Worm (Caenorhabditis elegans): ENCODE data around the gene F18E3.12.

F18E3.12 gene

DNA sequence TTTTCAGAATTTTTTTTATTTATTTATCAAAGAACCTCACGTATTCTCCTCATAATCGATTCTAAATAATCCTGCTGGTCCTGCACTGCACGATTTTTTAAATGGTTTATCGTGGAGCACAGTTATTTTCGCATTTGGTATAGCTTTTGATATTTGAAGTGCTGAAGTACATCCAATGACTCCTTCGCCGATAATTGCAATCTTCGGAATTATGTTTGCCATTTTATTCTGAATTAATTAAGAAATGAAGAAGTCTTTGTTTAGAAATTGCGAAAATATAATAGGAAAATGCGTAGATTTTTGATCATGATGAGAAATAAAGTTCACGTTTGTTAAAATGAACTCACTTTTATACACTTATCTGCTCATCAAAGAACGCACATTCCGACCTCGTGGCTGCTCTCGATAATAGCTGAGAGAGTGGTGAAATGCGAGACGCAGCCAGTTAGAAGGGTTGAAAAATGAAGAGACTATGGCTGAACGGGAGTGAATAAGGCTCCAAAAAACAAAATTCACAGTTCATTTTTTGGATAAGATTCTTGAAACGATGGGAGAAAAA is 20.1 kb downstream of the F18E3.12 start:
- TF ChIP-seq cog-1 (tag; optimal IDR thresholded peaks at IDR 0.05) (no peak), tab-1 (GFP tag; IDR thresholded peaks at IDR 0.05) (no peak)

DNA sequence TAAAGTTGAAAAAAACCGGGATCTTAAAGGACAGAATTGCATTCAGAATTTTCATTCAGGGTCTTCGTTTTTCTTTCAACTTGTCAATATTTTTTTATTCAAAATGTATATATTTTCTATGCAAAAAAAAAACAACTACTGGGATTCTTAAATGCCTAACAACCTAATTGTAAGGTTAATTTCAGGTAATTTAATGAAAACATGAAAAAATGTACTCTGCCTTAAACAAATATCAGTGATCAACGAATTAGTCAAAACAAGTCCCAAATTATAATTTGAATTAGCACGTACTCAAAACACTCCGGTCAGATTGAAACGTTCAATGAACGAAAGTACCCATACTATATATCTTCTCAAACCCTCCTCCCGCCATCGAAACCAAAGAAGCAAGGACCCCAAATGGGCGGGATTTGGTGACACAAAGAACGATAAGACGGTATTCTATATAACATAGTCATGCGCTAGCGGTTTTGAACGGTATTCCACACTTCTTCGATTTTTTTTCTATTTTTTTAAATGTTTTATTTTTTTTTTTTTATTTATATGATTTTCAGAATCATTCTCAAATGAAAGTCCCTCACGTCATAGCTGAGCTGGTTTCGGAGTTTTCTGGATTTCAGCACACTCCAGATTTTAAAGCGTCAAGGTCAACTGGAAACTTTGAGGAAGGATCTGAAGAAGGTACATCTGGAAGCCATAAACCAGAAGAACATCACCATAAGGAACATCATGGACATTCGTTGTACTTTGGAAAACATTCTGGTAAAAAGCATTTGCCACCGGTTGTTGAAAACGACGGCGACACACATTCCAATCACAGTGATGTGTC is 20.8 kb downstream of the F18E3.12 start, which contains the start of the genes ddo-2 and F25E5.8:
Gene ddo-2 (minus strand): TSS at position 330 of the 829 bp plus-strand sequence.
Gene F25E5.8 (plus strand): TSS at position 555 of the 829 bp plus-strand sequence.
- TF ChIP-seq med-1 (GFP tag; optimal IDR thresholded peaks at IDR 0.05; ENCODE audit: insufficient read depth) (no peak), T22C8.4 (GFP tag; IDR thresholded peaks at IDR 0.05) (no peak), cog-1 (tag; optimal IDR thresholded peaks at IDR 0.05) (no peak), tab-1 (GFP tag; IDR thresholded peaks at IDR 0.05) (no peak), klf-2 (GFP tag; conservative IDR thresholded peaks at IDR 0.05) (no peak), flt-1 (GFP tag; IDR thresholded peaks at IDR 0.05) (no peak), ztf-29 (GFP tag; IDR thresholded peaks at IDR 0.05) (no peak), ztf-23 (GFP tag; IDR thresholded peaks at IDR 0.05) (no peak), ref-1 (GFP tag; conservative IDR thresholded peaks at IDR 0.05) (no peak)

DNA sequence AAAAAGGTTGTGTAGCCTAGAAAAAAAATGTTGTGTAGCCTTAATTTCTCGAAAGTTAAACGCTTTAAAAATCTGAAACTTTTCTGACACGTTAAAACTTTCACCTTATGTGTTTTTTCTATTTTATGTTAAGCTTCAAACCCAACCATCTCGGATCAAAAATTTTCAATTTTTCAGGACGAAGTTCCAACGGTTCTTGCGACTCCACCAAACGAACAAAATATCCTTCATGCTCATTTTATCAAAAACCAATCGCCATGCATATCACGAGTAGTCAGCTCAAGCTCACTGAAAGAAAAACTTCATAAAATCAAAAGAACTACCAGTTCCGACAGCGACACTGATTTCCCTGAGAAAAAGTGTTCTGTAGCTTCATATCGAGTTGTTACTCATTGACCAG is 21.7 kb downstream of the F18E3.12 start:
- TF ChIP-seq ztf-23 (GFP tag; IDR thresholded peaks at IDR 0.05): no peak
- TF ChIP-seq flt-1 (GFP tag; IDR thresholded peaks at IDR 0.05): no peak
- no peak for TF ChIP-seq ztf-29 (GFP tag; IDR thresholded peaks at IDR 0.05)
- no peak for TF ChIP-seq cog-1 (tag; optimal IDR thresholded peaks at IDR 0.05)
- TF ChIP-seq tab-1 (GFP tag; IDR thresholded peaks at IDR 0.05): no peak
- TF ChIP-seq klf-2 (GFP tag; conservative IDR thresholded peaks at IDR 0.05): no peak
- no peak for TF ChIP-seq med-1 (GFP tag; optimal IDR thresholded peaks at IDR 0.05; ENCODE audit: insufficient read depth)
- no peak for TF ChIP-seq ref-1 (GFP tag; conservative IDR thresholded peaks at IDR 0.05)
- no peak for TF ChIP-seq T22C8.4 (GFP tag; IDR thresholded peaks at IDR 0.05)

DNA sequence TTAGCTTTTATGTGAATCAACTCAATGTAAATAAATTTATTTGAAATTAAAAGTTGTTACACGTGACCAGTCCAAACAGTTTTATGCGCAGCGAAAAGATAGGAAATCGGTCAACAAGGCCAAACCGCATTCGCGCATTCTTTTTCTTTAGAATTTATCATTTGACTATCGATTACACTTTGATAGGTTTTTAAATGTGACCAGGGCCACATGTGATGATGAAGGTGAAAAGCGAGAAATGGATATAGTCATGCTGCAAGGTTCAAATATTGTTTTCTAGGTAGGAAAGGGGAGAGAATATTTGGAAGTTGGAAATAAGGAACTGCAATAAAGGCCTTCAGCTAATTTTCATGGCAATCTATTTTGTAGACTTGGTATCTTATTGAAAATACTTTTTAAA is 22.1 kb downstream of the F18E3.12 start:
- TF ChIP-seq med-1 (GFP tag; optimal IDR thresholded peaks at IDR 0.05; ENCODE audit: insufficient read depth) (no peak), flt-1 (GFP tag; IDR thresholded peaks at IDR 0.05) (no peak), ztf-23 (GFP tag; IDR thresholded peaks at IDR 0.05) (no peak), klf-2 (GFP tag; conservative IDR thresholded peaks at IDR 0.05) (no peak), ref-1 (GFP tag; conservative IDR thresholded peaks at IDR 0.05) (no peak), tab-1 (GFP tag; IDR thresholded peaks at IDR 0.05) (no peak), ztf-29 (GFP tag; IDR thresholded peaks at IDR 0.05) (no peak), T22C8.4 (GFP tag; IDR thresholded peaks at IDR 0.05) (no peak), cog-1 (tag; optimal IDR thresholded peaks at IDR 0.05) (no peak)

DNA sequence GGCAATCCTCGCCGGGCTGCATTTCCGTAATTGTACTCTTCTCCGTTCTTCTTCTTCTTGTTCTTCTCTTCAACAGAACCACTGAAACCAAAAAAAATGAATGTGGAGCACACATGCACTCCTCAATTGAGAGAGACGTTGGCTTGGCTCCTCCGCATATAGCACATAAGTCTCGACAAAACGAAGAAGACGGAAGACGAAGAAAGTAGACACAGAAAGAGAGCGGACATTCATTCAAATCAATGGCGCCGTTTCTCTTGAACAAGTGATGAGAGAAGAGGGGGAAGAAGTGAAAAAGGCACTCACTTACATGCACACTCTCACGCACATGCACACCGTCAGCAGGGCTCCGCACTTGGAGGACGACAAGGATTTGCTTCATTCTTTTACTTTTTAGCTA is 22.8 kb downstream of the F18E3.12 start, which contains the start of gene F25E5.9:
Gene F25E5.9 (minus strand): TSS at position 382 of the 400 bp plus-strand sequence.
- TF ChIP-seq klf-2 (GFP tag; conservative IDR thresholded peaks at IDR 0.05) (no peak), ref-1 (GFP tag; conservative IDR thresholded peaks at IDR 0.05) (no peak), tab-1 (GFP tag; IDR thresholded peaks at IDR 0.05) (no peak)

DNA sequence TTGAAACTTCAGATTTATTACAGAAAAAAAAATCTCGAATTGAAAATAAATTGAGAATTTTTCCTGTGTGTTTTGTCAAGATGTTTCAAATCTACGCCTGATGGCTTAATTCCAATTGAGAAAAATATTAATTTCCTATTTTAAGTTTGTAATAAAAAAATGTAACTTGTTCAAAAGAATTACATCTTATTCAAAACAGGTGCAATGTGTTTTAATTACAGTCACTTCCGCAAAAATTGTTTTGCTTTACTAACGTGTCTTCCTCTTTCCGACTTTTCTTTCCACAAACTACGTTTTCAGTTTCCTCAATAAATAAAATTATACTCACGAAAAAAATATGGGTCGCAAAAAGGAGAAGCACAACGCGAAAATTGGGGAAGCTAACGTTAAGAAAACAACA is 23.2 kb downstream of the F18E3.12 start, which contains the start of gene F25E5.16:
Gene F25E5.16 (plus strand): TSS at position 301 of the 400 bp plus-strand sequence.
- TF ChIP-seq ref-1 (GFP tag; conservative IDR thresholded peaks at IDR 0.05): no peak
- no peak for TF ChIP-seq cog-1 (tag; optimal IDR thresholded peaks at IDR 0.05)
- no peak for TF ChIP-seq med-1 (GFP tag; optimal IDR thresholded peaks at IDR 0.05; ENCODE audit: insufficient read depth)
- no peak for TF ChIP-seq T22C8.4 (GFP tag; IDR thresholded peaks at IDR 0.05)
- no peak for TF ChIP-seq ztf-23 (GFP tag; IDR thresholded peaks at IDR 0.05)
- TF ChIP-seq klf-2 (GFP tag; conservative IDR thresholded peaks at IDR 0.05): no peak
- no peak for TF ChIP-seq ztf-29 (GFP tag; IDR thresholded peaks at IDR 0.05)
- TF ChIP-seq tab-1 (GFP tag; IDR thresholded peaks at IDR 0.05): no peak
- no peak for TF ChIP-seq flt-1 (GFP tag; IDR thresholded peaks at IDR 0.05)

DNA sequence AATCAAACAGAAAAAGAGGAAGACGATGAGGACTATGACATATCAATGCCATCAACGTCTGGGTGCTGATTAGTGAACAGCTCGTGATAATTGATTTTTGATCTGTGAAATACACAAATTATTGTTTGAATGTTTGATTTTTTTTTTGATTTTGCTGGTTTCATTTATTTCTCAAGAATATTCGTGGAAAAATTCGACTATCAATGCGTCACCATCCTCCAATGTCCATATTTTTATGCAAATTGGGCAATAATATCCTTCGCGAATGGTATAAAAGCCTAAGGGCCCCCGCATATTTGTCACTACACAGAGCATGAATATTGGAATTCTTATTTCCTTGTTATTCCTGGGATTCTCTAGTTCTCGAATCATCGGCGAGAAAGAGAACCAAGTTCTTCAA is 25.0 kb downstream of the F18E3.12 start, which contains the start of gene try-13:
Gene try-13 (plus strand): TSS at position 301 of the 400 bp plus-strand sequence.
- TF ChIP-seq tab-1 (GFP tag; IDR thresholded peaks at IDR 0.05) (no peak), cog-1 (tag; optimal IDR thresholded peaks at IDR 0.05) (no peak), ref-1 (GFP tag; conservative IDR thresholded peaks at IDR 0.05) (no peak), ztf-29 (GFP tag; IDR thresholded peaks at IDR 0.05) (no peak), flt-1 (GFP tag; IDR thresholded peaks at IDR 0.05) (no peak), T22C8.4 (GFP tag; IDR thresholded peaks at IDR 0.05) (no peak), ztf-23 (GFP tag; IDR thresholded peaks at IDR 0.05) (no peak), klf-2 (GFP tag; conservative IDR thresholded peaks at IDR 0.05) (no peak), med-1 (GFP tag; optimal IDR thresholded peaks at IDR 0.05; ENCODE audit: insufficient read depth) (no peak)

DNA sequence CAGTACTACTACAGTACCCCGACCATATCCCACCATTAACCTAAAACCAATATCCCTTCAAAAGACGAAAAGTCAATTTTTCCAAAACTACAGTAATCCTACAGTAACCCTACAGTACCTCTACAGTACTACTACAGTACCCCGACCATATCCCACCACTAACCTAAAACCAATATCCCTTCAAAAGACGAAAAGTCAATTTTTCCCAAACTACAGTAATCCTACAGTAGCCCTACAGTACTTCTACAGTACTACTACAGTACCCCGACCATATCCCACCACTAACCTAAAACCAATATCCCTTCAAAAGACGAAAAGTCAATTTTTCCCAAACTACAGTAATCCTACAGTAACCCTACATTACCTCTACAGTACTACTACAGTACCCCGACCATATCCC is 28.7 kb downstream of the F18E3.12 start:
- TF ChIP-seq klf-2 (GFP tag; conservative IDR thresholded peaks at IDR 0.05): peak; percentile 79
- TF ChIP-seq ztf-29 (GFP tag; IDR thresholded peaks at IDR 0.05): peak; percentile 39; the same call in 1 of the 2 replicates
- peak; percentile 46; the same call in 1 of the 2 replicates for TF ChIP-seq ref-1 (GFP tag; conservative IDR thresholded peaks at IDR 0.05)
- 0 out of 2 replicates have a peak, but pooled peaks have one; percentile 27 for TF ChIP-seq flt-1 (GFP tag; IDR thresholded peaks at IDR 0.05)
- TF ChIP-seq ztf-23 (GFP tag; IDR thresholded peaks at IDR 0.05): peak; percentile 79; the same call in 1 of the 2 replicates

DNA sequence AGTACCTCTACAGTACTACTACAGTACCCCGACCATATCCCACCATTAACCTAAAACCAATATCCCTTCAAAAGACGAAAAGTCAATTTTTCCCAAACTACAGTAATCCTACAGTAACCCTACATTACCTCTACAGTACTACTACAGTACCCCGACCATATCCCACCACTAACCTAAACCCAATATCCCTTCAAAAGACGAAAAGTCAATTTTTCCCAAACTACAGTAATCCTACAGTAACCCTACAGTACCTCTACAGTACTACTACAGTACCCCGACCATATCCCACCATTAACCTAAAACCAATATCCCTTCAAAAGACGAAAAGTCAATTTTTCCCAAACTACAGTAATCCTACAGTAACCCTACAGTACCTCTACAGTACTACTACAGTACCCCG is 29.5 kb downstream of the F18E3.12 start, which contains the start of gene nhr-141:
Gene nhr-141 (plus strand): TSS at position 331 of the 400 bp plus-strand sequence.
- 0 out of 2 replicates have a peak, but pooled peaks have one; percentile 40 for TF ChIP-seq tab-1 (GFP tag; IDR thresholded peaks at IDR 0.05)

DNA sequence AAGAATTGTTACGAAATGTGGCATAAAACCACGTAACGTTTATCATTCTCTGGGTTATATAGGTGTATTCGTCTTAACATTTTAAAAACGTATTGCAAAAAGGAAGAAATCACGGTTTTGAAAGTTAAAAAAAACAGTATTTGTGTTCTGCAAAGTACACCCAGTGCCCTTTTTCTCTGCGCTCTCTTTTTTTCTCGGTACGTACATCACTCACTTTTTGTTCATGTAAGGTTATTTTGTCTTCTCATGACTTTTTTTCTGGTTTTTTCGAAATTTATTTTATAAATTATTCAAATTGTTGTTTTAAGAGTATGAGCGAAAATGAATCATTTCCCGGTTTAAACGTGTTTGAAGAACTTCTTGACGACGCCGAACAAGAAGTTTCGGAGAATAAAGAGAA is 32.2 kb downstream of the F18E3.12 start, which contains the start of gene F25E5.5:
Gene F25E5.5 (plus strand): TSS at position 301 of the 400 bp plus-strand sequence.
- TF ChIP-seq klf-2 (GFP tag; conservative IDR thresholded peaks at IDR 0.05) (no peak), ref-1 (GFP tag; conservative IDR thresholded peaks at IDR 0.05) (no peak)

Data from whole organism, midembryonic.